Worm (Caenorhabditis elegans) whole organism, L1 larva: ENCODE measurements around the gene ZK1290.14.

ENCODE experiments used
- lir-3 ChIP-seq: sonication (generic microtip); optimal IDR thresholded peaks from 2 replicates; lab custom pipeline; 2016; ENCODE audit warnings: mild to moderate bottlenecking, missing genetic modification characterization, moderate library complexity, missing compliant biosample characterization; ENCODE audit not compliant: poor library complexity
- lsy-2 ChIP-seq, 2 experiments: fragments of 150-350 bp; optimal IDR thresholded peaks; 2 replicates each; lab custom pipeline; 2014; ENCODE audit warnings: missing biosample characterization in 2 of 2, missing genetic modification characterization in 2 of 2
- mep-1 ChIP-seq: fragments of 150-350 bp; optimal IDR thresholded peaks from 2 replicates; lab custom pipeline; 2014; ENCODE audit warnings: missing biosample characterization, missing genetic modification characterization
- pqm-1 ChIP-seq: sonication (generic microtip); optimal IDR thresholded peaks from 3 replicates; lab custom pipeline; 2017; ENCODE audit warnings: missing biosample characterization, missing genetic modification characterization
- unc-62 ChIP-seq: fragments of 150-350 bp; optimal IDR thresholded peaks from 2 replicates; lab custom pipeline; 2014; ENCODE audit warnings: missing biosample characterization, missing genetic modification reagents, missing genetic modification characterization
- ztf-11 ChIP-seq, 2 experiments: sonication (generic microtip); optimal IDR thresholded peaks; 2 replicates each; lab custom pipeline; 2016 to 2017; ENCODE audit warnings: missing genetic modification characterization in 2 of 2, missing biosample characterization in 1 of 2, missing compliant biosample characterization in 1 of 2

ce11 chrII:7555454-7555853 is at the start of gene ZK1290.14:
- TF ChIP-seq unc-62 (no peak), ztf-11 (tag; optimal IDR thresholded peaks at IDR 0.05; lab: Kevin White, UChicago) (no peak), mep-1 (tag; lab: Kevin White, UChicago) (no peak), lsy-2 (tag; optimal IDR thresholded peaks at IDR 0.05; lab: Kevin White, UChicago) (no peak), pqm-1 (tag; lab: Kevin White, UChicago) (no peak), lir-3 (tag; lab: Kevin White, UChicago) (no peak)
